Fruit fly (Drosophila melanogaster): ENCODE data around the gene Aps.
A peak's percentile ranks its signal among the peaks of the same experiment; 100 is the strongest.

Aps gene

DNA sequence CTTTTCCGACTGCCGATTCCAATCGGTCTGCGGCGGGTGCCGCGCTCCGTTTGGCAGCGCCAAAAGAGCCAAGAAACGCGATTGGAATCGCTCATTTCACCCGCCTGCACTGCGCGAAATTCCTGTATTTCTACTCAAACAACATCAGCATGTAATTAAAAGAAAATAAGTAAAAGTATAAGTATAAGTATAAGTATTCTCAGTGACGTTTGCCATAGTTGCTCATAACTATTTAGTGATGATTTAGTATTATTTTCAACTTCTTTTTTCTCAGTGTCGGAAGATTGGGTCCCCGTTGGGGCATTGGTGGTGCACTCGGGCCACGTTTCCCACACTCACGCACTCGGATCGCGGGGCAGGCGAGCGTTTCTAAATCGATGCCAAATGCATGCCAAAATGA, 14.3 kb upstream of the Aps start (continued):
- TF ChIP-seq CG3919 (GFP tag; optimal IDR thresholded peaks at IDR 0.05) (peak; percentile 48), lz (GFP tag; optimal IDR thresholded peaks at IDR 0.05) (peak; percentile 51), CG32006 (GFP tag; optimal IDR thresholded peaks at IDR 0.05) (peak; percentile 84), Met (GFP tag; optimal IDR thresholded peaks at IDR 0.05) (peak; percentile 51), Sox15 (GFP tag; optimal IDR thresholded peaks at IDR 0.05) (no peak), fd59A (GFP tag; optimal IDR thresholded peaks at IDR 0.05) (peak; percentile 63), pdm3 (GFP tag; optimal IDR thresholded peaks at IDR 0.05) (peak; percentile 64), CG6808 (GFP tag; optimal IDR thresholded peaks at IDR 0.05) (peak; percentile 26), Hr39 (GFP tag; optimal IDR thresholded peaks at IDR 0.05) (peak; percentile 51), eg (GFP tag; IDR thresholded peaks at IDR 0.05) (peak; percentile 90), acj6 (GFP tag; optimal IDR thresholded peaks at IDR 0.05) (peak; percentile 61), CG16779 (tag; optimal IDR thresholded peaks at IDR 0.05) (no peak), Hr4 (GFP tag; optimal IDR thresholded peaks at IDR 0.05) (peak; percentile 84), spab (GFP tag; optimal IDR thresholded peaks at IDR 0.05) (peak; percentile 50), Eip78C (GFP tag) (peak; percentile 87), cyc (GFP tag; optimal IDR thresholded peaks at IDR 0.05) (peak; percentile 49), salr (GFP tag; optimal IDR thresholded peaks at IDR 0.05) (peak; percentile 12 to 51), svp (GFP tag) (peak; percentile 79), CG4318 (GFP tag; optimal IDR thresholded peaks at IDR 0.05) (peak; percentile 81)

DNA sequence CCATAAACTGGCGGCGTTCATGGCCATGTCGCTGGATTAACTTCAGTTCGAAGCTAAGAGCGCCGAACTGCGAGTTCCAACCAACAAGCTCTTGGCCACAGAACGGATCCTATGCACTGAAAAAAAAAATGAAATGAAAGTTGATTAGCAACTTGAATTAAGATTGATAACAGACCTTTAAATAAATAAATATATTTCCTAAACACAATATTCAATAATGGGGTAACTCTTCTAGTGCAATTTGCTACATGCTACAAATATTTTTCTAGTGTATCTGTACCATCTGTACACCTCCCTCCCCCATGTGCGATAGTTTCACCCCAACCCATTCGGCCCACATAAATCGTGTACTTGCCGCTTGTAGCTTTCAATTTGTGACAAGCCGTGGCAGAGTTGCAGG, 10.7 kb upstream of the Aps start:
- TF ChIP-seq CG32006 (GFP tag; optimal IDR thresholded peaks at IDR 0.05) (peak; percentile 28), CG10669 (GFP tag; optimal IDR thresholded peaks at IDR 0.05) (no peak), CG31627 (GFP tag; optimal IDR thresholded peaks at IDR 0.05) (no peak), CG10631 (GFP tag; optimal IDR thresholded peaks at IDR 0.05) (peak; percentile 40), CG6808 (GFP tag; optimal IDR thresholded peaks at IDR 0.05) (no peak), pdm3 (GFP tag; optimal IDR thresholded peaks at IDR 0.05) (no peak), Eip78C (GFP tag) (peak; percentile 55), CG4318 (GFP tag; optimal IDR thresholded peaks at IDR 0.05) (no peak), CG11902 (GFP tag; optimal IDR thresholded peaks at IDR 0.05) (no peak), lz (GFP tag; optimal IDR thresholded peaks at IDR 0.05) (no peak), topi (GFP tag; optimal IDR thresholded peaks at IDR 0.05) (no peak), CG6163 (GFP tag; IDR thresholded peaks at IDR 0.05) (peak; percentile 58), OdsH (GFP tag; optimal IDR thresholded peaks at IDR 0.05) (no peak), Gug (GFP tag; IDR thresholded peaks at IDR 0.05) (no peak), acj6 (GFP tag; optimal IDR thresholded peaks at IDR 0.05) (no peak), Lpt (GFP tag; optimal IDR thresholded peaks at IDR 0.05) (no peak), net (GFP tag; optimal IDR thresholded peaks at IDR 0.05) (no peak), Sox15 (GFP tag; optimal IDR thresholded peaks at IDR 0.05) (no peak), CG8119 (GFP tag; IDR thresholded peaks at IDR 0.05) (peak; percentile 44; the same call in 1 of the 3 replicates)

DNA sequence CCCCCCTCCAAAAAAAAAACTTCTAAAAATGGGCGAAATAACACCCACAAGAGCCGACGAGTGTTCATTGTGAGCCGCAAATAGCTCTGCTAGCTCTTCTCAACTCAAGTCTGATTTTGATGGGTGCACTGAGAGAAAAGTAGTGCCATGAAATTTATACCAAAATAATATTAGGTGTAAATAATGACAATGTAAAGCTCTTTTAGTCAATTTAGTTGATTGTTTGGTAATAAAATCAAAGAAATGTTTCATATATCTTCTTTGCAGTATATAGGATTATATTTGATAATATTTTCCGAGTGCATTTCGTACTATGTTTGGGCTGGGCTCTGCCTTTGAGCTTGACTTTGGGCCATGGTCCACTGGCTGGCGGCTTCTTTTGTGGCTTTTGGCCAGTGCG, 5.8 kb upstream of the Aps start:
- no peak for TF ChIP-seq CG34406 (GFP tag; optimal IDR thresholded peaks at IDR 0.05)
- no peak for TF ChIP-seq CG11294 (GFP tag; IDR thresholded peaks at IDR 0.05)
- TF ChIP-seq CG3032 (tag; optimal IDR thresholded peaks at IDR 0.05), result peak; percentile 40
- TF ChIP-seq spab (GFP tag; optimal IDR thresholded peaks at IDR 0.05), result peak; percentile 26
- peak; percentile 57 for TF ChIP-seq Eip78C (GFP tag)
- no peak for TF ChIP-seq CG8119 (GFP tag; IDR thresholded peaks at IDR 0.05)
- TF ChIP-seq CG16779 (tag; optimal IDR thresholded peaks at IDR 0.05), result no peak
- TF ChIP-seq CG6163 (GFP tag; IDR thresholded peaks at IDR 0.05), result peak; percentile 70; the same call in 2 of the 3 replicates
- TF ChIP-seq CG10631 (GFP tag; optimal IDR thresholded peaks at IDR 0.05), result peak; percentile 46
- TF ChIP-seq CG11902 (GFP tag; optimal IDR thresholded peaks at IDR 0.05), result no peak
- TF ChIP-seq fd85E (GFP tag; optimal IDR thresholded peaks at IDR 0.05), result no peak
- no peak for TF ChIP-seq Hr38 (GFP tag; optimal IDR thresholded peaks at IDR 0.05)
- TF ChIP-seq lz (GFP tag; optimal IDR thresholded peaks at IDR 0.05), result no peak
- TF ChIP-seq fd59A (GFP tag; optimal IDR thresholded peaks at IDR 0.05), result no peak
- peak; percentile 36 for TF ChIP-seq CG32006 (GFP tag; optimal IDR thresholded peaks at IDR 0.05)
- no peak for TF ChIP-seq CG11762 (GFP tag; optimal IDR thresholded peaks at IDR 0.05; ENCODE audit: insufficient read depth)
- TF ChIP-seq CG10669 (GFP tag; optimal IDR thresholded peaks at IDR 0.05), result peak; percentile 41
- TF ChIP-seq dsx (GFP tag; optimal IDR thresholded peaks at IDR 0.05; ENCODE audit: poor library complexity, severe bottlenecking), result no peak
- TF ChIP-seq CG3919 (GFP tag; optimal IDR thresholded peaks at IDR 0.05), result peak; percentile 49
- peak; percentile 24 for TF ChIP-seq CG6808 (GFP tag; optimal IDR thresholded peaks at IDR 0.05)
- TF ChIP-seq acj6 (GFP tag; optimal IDR thresholded peaks at IDR 0.05), result peak; percentile 2
- peak; percentile 11 for TF ChIP-seq Eip75B (GFP tag; optimal IDR thresholded peaks at IDR 0.05)
- peak; percentile 12 for TF ChIP-seq Lpt (GFP tag; optimal IDR thresholded peaks at IDR 0.05)
- no peak for TF ChIP-seq CG6276 (GFP tag; optimal IDR thresholded peaks at IDR 0.05)
- peak; percentile 40 for TF ChIP-seq Ets96B (tag; optimal IDR thresholded peaks at IDR 0.05)
- peak; percentile 16 for TF ChIP-seq OdsH (GFP tag; optimal IDR thresholded peaks at IDR 0.05)
- no peak for TF ChIP-seq eg (GFP tag; IDR thresholded peaks at IDR 0.05)
- no peak for TF ChIP-seq CG9139 (GFP tag; optimal IDR thresholded peaks at IDR 0.05)
- peak; percentile 9 for TF ChIP-seq esn (GFP tag; optimal IDR thresholded peaks at IDR 0.05)
- TF ChIP-seq CG15336 (GFP tag; IDR thresholded peaks at IDR 0.05), result no peak

Measured in whole organism, prepupa.